Worm (Caenorhabditis elegans): ENCODE data around the gene clec-71.

ce11 chrIV:3979525-3979924 is 42.3 kb downstream of the clec-71 start, which contains the start of gene srh-222:
- TF ChIP-seq xbp-1 (tag; optimal IDR thresholded peaks at IDR 0.05) (no peak), lin-39 (tag; optimal IDR thresholded peaks at IDR 0.05) (no peak), lin-13 (GFP tag; optimal IDR thresholded peaks at IDR 0.05) (no peak)

All from whole organism, L1 larva.